Worm (Caenorhabditis elegans) whole organism, L4/young adult: ENCODE data around the gene W06H8.6.

Experiments used
- dao-5 ChIP-seq: sonication (generic microtip); optimal IDR thresholded peaks from 2 replicates; lab custom pipeline; 2016; ENCODE audit warnings: missing genotype, missing genetic modification characterization, moderate library complexity, missing compliant biosample characterization
- him-1 ChIP-seq: sonication (generic microtip); optimal IDR thresholded peaks from 2 replicates; lab custom pipeline; 2016; ENCODE audit warnings: missing genotype, missing genetic modification reagents, missing genetic modification characterization, missing compliant biosample characterization

ce11 chrV:6229457-6229949, 2.7 kb upstream of the W06H8.6 start:
- TF ChIP-seq him-1 (tag; lab: Kevin White, UChicago) (no peak), dao-5 (tag; lab: Kevin White, UChicago) (no peak)
